Worm (Caenorhabditis elegans): ENCODE results near the gene F09E10.6.

- TF ChIP-seq ama-1 (optimal IDR thresholded peaks at IDR 0.05) (no peak), flt-1 (GFP tag; IDR thresholded peaks at IDR 0.05) (no peak), ceh-36 (tag; optimal IDR thresholded peaks at IDR 0.05) (no peak)
These were observed 25.8 kb upstream of the F09E10.6 start for ce11 chrX:1523272-1523671.

All from whole organism, early embryonic.